Fruit fly (Drosophila melanogaster): ENCODE results near the gene Pli.
A peak's percentile ranks its signal among the peaks of the same experiment; 100 is the strongest.
"Not testable (repeated sequence)": the region's sequence is repeated elsewhere in the genome, so short reads cannot be mapped to it uniquely, and the experiment has no call there.

Gene Pli

DNA sequence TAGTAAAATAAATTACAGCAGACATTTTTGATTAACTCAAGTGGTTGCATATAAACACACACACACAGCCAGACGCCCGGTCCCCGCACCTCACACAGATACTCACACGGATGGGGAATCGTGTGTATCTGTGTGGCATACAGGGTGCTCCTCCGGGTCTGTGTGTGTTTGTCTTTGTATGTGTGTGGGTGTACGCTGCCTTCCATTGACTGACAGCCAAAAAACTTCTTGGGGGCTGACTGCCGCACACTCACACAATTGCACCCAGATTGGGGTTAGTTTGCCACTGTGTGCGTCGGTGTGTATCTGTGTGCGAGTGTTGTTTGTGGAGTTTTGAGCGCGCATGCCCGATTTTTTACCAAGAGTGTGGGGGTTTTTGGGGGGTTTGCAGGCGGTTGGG lies 43.7 kb downstream of the Pli start (continued):
- no peak for TF ChIP-seq ab (GFP tag; optimal IDR thresholded peaks at IDR 0.05)
- TF ChIP-seq CG7556 (GFP tag; optimal IDR thresholded peaks at IDR 0.05) = no peak
- TF ChIP-seq Med (GFP tag) = peak; percentile 49
- no peak for TF ChIP-seq tll (GFP tag; optimal IDR thresholded peaks at IDR 0.05)
- peak; percentile 89 for TF ChIP-seq Nf-YB (GFP tag; optimal IDR thresholded peaks at IDR 0.05)
- TF ChIP-seq Hr51 (GFP tag; optimal IDR thresholded peaks at IDR 0.05) = peak in 1 of 2 experiments; percentile 1
- 0 out of 2 replicates have a peak, but pooled peaks have one; percentile 7 for TF ChIP-seq CG9932 (GFP tag; IDR thresholded peaks at IDR 0.05)

DNA sequence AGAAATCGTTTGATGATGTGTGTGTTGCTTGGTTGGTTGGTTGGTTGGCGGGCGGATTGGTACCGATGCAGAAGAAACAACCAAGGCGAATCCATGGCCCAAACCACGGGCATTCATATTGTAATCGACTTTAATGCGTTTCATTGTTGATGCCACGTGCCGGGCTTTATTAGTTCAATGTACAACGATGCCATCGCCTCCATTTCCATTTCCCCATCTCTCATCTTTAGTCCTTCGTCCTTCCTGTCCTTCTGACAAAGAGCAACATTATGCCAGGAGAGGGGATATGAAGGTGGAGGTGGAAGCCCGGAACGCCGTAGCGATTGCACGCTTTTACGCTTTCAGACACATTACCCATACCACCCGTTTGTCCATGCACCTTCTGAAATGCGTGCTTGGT lies 58.2 kb downstream of the Pli start:
- TF ChIP-seq slbo (GFP tag; IDR thresholded peaks at IDR 0.05) = no peak
- TF ChIP-seq Hey (tag; optimal IDR thresholded peaks at IDR 0.05) = peak; percentile 99
- TF ChIP-seq D (optimal IDR thresholded peaks at IDR 0.05) = no peak
- TF ChIP-seq D (GFP tag; optimal IDR thresholded peaks at IDR 0.05) = peak; percentile 30
- TF ChIP-seq HmgD (GFP tag; optimal IDR thresholded peaks at IDR 0.05) = no peak
- peak; percentile 74 for TF ChIP-seq abd-A (tag; optimal IDR thresholded peaks at IDR 0.05)
- TF ChIP-seq Med (GFP tag) = peak; percentile 15
- no peak for TF ChIP-seq sug (tag; optimal IDR thresholded peaks at IDR 0.05)
- TF ChIP-seq gsb-n (tag; optimal IDR thresholded peaks at IDR 0.05) = peak; percentile 7
- peak; percentile 8 for TF ChIP-seq CG10543 (GFP tag; optimal IDR thresholded peaks at IDR 0.05)

DNA sequence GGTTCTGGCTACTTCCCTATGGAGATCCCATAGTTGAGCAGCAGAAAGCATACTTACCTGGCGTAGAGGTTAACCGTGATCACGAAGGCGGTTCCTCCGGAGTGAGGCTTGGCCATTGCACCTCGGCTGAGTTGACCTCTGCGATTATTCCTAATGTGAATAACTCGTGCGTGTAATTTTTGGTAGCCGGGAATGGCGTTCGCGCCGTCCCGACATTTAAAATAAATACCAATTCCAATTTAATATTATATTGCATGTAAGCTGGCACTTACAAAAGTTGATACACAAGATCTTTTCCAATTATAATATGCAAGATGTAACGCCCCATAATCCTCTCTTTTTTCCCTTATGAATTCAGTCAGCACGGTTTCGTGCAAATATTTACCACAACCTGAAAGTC lies 62.0 kb downstream of the Pli start:
- peak; percentile 38; the same call in 1 of the 2 replicates for TF ChIP-seq CG4360 (GFP tag; IDR thresholded peaks at IDR 0.05)
- 0 out of 3 replicates have a peak, but pooled peaks have one; percentile 22 for TF ChIP-seq zfh1 (GFP tag; IDR thresholded peaks at IDR 0.05)
- peak; percentile 15 for TF ChIP-seq pros (GFP tag; optimal IDR thresholded peaks at IDR 0.05)
- TF ChIP-seq CG10959 (GFP tag; IDR thresholded peaks at IDR 0.05) = peak; percentile 56; the same call in 1 of the 2 replicates
- TF ChIP-seq sens (GFP tag) = peak; percentile 64
- 0 out of 3 replicates have a peak, but pooled peaks have one; percentile 7 for TF ChIP-seq CG34422 (GFP tag; IDR thresholded peaks at IDR 0.05)
- not testable (repeated sequence) for TF ChIP-seq prd (optimal IDR thresholded peaks at IDR 0.05)
- TF ChIP-seq prd (GFP tag; IDR thresholded peaks at IDR 0.05) = peak; percentile 59
- TF ChIP-seq Xrp1 (GFP tag; IDR thresholded peaks at IDR 0.05) = 0 out of 2 replicates have a peak, but pooled peaks have one; percentile 28
- peak; percentile 44 for TF ChIP-seq Med (GFP tag)

DNA sequence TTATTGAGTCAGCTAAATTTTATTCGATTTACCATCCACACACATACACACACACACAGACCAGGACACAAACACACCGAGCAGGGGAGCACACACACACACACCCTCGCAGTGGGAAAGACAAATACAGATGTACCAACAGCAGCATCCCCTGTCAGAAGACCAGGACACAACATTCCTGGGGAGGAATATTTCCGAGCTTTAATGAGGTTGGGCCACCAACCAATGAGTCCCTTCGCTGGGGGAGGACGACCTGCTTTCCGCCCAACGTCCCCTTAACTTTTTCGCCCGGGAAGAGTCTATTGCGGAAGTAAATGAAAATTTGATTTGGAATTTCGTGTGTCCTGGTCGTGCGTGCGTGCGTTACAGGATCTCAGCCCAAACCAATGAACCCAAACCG lies 62.8 kb downstream of the Pli start:
- TF ChIP-seq pros (GFP tag; optimal IDR thresholded peaks at IDR 0.05) = no peak
- peak; percentile 9 for TF ChIP-seq CG18599 (GFP tag; optimal IDR thresholded peaks at IDR 0.05)
- TF ChIP-seq Deaf1 (tag; optimal IDR thresholded peaks at IDR 0.05) = peak; percentile 29
- 0 out of 2 replicates have a peak, but pooled peaks have one; percentile 18 for TF ChIP-seq wdn (GFP tag; IDR thresholded peaks at IDR 0.05)
- no peak for TF ChIP-seq Hand (GFP tag; optimal IDR thresholded peaks at IDR 0.05)
- no peak for TF ChIP-seq CG1529 (GFP tag; optimal IDR thresholded peaks at IDR 0.05)
- TF ChIP-seq CG17186 (GFP tag; optimal IDR thresholded peaks at IDR 0.05) = no peak
- TF ChIP-seq Nf-YB (GFP tag; optimal IDR thresholded peaks at IDR 0.05) = peak; percentile 65
- TF ChIP-seq nerfin-1 (tag; optimal IDR thresholded peaks at IDR 0.05) = peak; percentile 86
- peak; percentile 76 for TF ChIP-seq Hey (tag; optimal IDR thresholded peaks at IDR 0.05)
- peak; percentile 79 for TF ChIP-seq sd (tag; optimal IDR thresholded peaks at IDR 0.05)
- TF ChIP-seq CG32532 (GFP tag; IDR thresholded peaks at IDR 0.05) = peak; percentile 16; the same call in 1 of the 2 replicates
- TF ChIP-seq cg (GFP tag; optimal IDR thresholded peaks at IDR 0.05) = peak; percentile 51
- TF ChIP-seq Nf-YC (tag; optimal IDR thresholded peaks at IDR 0.05) = peak; percentile 74
- peak; percentile 70 for TF ChIP-seq abd-A (tag; optimal IDR thresholded peaks at IDR 0.05)
- 0 out of 3 replicates have a peak, but pooled peaks have one; percentile 17 for TF ChIP-seq CG11456 (GFP tag; IDR thresholded peaks at IDR 0.05)
- no peak for TF ChIP-seq lov (optimal IDR thresholded peaks at IDR 0.05)
- TF ChIP-seq lov (GFP tag; IDR thresholded peaks at IDR 0.05) = 0 out of 3 replicates have a peak, but pooled peaks have one; percentile 18
- peak; percentile 40 for TF ChIP-seq Med (GFP tag)
- TF ChIP-seq odd (GFP tag; optimal IDR thresholded peaks at IDR 0.05) = no peak

Data from whole organism, embryonic.